Fruit fly (Drosophila melanogaster): ENCODE results near the gene btd.

The btd gene

DNA sequence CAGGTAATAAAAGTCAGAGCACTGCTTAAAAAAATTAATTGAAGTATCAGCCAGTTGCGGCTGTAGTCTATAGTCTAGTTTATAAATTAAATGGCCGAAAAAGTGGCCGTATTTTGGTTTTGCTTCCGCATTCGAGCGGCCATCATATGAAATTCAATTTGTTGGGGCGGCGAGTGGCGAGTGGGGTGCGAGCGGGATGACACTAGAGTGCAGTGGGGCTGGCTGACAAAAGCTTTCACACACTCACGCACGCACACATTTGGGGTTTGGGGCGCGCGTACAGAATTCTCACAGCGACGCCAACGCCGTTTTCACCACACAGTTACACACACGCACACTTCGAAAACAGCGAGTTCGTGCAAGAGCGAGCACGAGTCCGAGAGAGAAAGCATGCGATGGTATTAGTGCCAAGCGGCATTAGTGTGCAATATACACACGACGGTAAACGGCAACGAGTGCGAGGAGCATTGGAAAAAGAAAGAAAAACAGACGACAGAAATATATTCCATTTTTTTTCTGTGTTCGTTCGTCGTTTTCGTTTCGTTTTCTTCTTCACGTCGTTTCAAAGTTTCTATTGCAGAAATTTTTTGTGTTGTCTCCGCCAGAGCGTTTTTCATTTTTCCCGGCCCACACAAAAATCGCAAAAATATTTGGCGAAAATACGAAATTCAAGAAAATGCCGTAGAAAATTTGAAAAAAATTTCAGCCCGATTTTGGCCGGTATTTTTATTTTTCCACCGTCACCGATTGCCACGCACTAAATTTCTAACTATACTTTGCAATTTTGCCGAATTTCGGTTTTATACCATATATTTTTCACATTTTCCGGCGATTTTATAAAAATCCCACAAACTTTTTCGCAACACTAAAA lies 9.1 kb upstream of the btd start (continued):
- TF ChIP-seq Kr (GFP tag; optimal IDR thresholded peaks at IDR 0.05) (no peak), CG10209 (GFP tag; optimal IDR thresholded peaks at IDR 0.05) (no peak), Ssrp (tag; optimal IDR thresholded peaks at IDR 0.05) (no peak), CG32532 (GFP tag; IDR thresholded peaks at IDR 0.05) (0 out of 2 replicates have a peak, but pooled peaks have one; percentile 21), Tbp (GFP tag; optimal IDR thresholded peaks at IDR 0.05) (no peak), dpn (GFP tag; optimal IDR thresholded peaks at IDR 0.05) (peak in 1 of 2 experiments; percentile 16), phol (tag; optimal IDR thresholded peaks at IDR 0.05) (peak; percentile 62), YL-1 (GFP tag; optimal IDR thresholded peaks at IDR 0.05) (peak; percentile 81), Dek (tag; optimal IDR thresholded peaks at IDR 0.05) (peak; percentile 26), Nf-YC (tag; optimal IDR thresholded peaks at IDR 0.05) (peak; percentile 41), dm (GFP tag; optimal IDR thresholded peaks at IDR 0.05) (peak; percentile 37), bcd (GFP tag; optimal IDR thresholded peaks at IDR 0.05) (no peak), CG8944 (GFP tag; optimal IDR thresholded peaks at IDR 0.05) (no peak), HLH54F (GFP tag; optimal IDR thresholded peaks at IDR 0.05) (no peak), CG15514 (GFP tag; optimal IDR thresholded peaks at IDR 0.05) (no peak), CG8478 (optimal IDR thresholded peaks at IDR 0.05) (peak; percentile 95), CG1603 (tag; optimal IDR thresholded peaks at IDR 0.05) (no peak), Med (GFP tag) (peak; percentile 80), Nf-YB (GFP tag; optimal IDR thresholded peaks at IDR 0.05) (peak; percentile 26), Deaf1 (tag; optimal IDR thresholded peaks at IDR 0.05) (peak; percentile 89), zf30C (GFP tag; optimal IDR thresholded peaks at IDR 0.05) (peak; percentile 76), cg (GFP tag; optimal IDR thresholded peaks at IDR 0.05) (peak; percentile 95), CG9437 (GFP tag; optimal IDR thresholded peaks at IDR 0.05) (peak; percentile 9), slbo (GFP tag; IDR thresholded peaks at IDR 0.05) (0 out of 2 replicates have a peak, but pooled peaks have one; percentile 23), CG6272 (GFP tag; IDR thresholded peaks at IDR 0.05) (no peak), CG10543 (GFP tag; optimal IDR thresholded peaks at IDR 0.05) (peak; percentile 41), Trl (optimal IDR thresholded peaks at IDR 0.05) (peak; percentile 44 to 58), Trl (GFP tag; optimal IDR thresholded peaks at IDR 0.05) (no peak), pnt (GFP tag; optimal IDR thresholded peaks at IDR 0.05) (no peak), Adf1 (GFP tag; IDR thresholded peaks at IDR 0.05) (peak; percentile 73), CG6791 (GFP tag; IDR thresholded peaks at IDR 0.05; ENCODE audit: partially characterized antibody) (no peak)

DNA sequence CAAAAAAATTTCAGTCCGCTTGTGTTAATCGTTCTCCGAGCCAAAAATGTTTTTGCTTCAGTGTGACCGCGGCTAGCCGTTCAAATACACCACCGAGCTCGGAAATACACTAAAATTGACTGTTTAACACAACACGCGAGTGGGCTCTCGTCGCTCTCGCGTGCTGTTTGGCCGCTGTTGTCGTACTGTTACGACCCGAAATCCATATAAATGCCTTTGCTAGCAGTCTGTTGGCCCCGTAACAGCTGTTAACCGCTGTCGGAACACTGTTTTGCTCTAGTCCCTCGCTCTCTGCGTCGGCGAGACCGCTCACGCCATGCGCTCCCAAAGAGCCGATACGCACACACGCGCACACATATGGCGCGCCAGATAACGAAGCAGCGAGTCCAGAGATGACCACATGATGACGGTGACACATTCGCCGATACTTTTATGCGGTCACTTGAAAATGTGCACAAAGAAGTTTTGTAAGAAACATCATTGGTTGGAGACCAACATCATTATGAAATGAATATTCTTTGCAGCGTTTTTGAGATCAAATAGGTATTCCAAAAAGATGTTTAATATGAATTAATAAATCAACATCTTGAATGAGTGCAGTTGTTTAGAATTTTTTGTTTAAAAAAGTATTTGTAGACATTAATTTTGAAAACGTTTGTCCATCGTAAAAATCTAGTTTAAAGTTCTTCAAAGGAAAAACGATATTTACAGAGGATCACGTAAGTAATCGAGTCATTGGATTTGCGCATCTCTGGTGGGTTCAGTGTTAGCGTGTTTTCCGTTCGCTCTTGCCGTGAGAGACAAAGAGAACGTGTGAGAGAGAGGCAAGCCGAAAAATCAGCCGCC lies 8.2 kb upstream of the btd start:
- TF ChIP-seq mld (GFP tag; IDR thresholded peaks at IDR 0.05; ENCODE audit: partially characterized antibody) (peak; percentile 26; the same call in 1 of the 3 replicates), az2 (GFP tag; optimal IDR thresholded peaks at IDR 0.05) (peak; percentile 55), CG33557 (GFP tag; optimal IDR thresholded peaks at IDR 0.05) (peak; percentile 70), CG9817 (tag; optimal IDR thresholded peaks at IDR 0.05) (peak; percentile 67), pan (optimal IDR thresholded peaks at IDR 0.05) (no peak), pan (GFP tag; optimal IDR thresholded peaks at IDR 0.05 in 1 of 2, IDR thresholded peaks at IDR 0.05 in 1 of 2) (no peak), tio (GFP tag; optimal IDR thresholded peaks at IDR 0.05) (no peak), HLH3B (GFP tag; IDR thresholded peaks at IDR 0.05) (no peak), Hr39 (optimal IDR thresholded peaks at IDR 0.05) (no peak), MESR4 (GFP tag; optimal IDR thresholded peaks at IDR 0.05) (peak; percentile 8), ranshi (GFP tag; IDR thresholded peaks at IDR 0.05) (no peak), salm (tag; optimal IDR thresholded peaks at IDR 0.05) (no peak), trh (GFP tag; optimal IDR thresholded peaks at IDR 0.05) (no peak), CG10209 (GFP tag; optimal IDR thresholded peaks at IDR 0.05) (peak; percentile 63), CG17568 (GFP tag; optimal IDR thresholded peaks at IDR 0.05) (no peak), twi (tag; optimal IDR thresholded peaks at IDR 0.05) (peak; percentile 76), jigr1 (GFP tag; IDR thresholded peaks at IDR 0.05) (no peak), inv (GFP tag; IDR thresholded peaks at IDR 0.05; ENCODE audit: partially characterized antibody) (0 out of 2 replicates have a peak, but pooled peaks have one; percentile 34), CG10274 (GFP tag; optimal IDR thresholded peaks at IDR 0.05) (peak; percentile 36)
